Worm (Caenorhabditis elegans): ENCODE results near the gene F45E1.4.

F45E1.4 gene

ce11 chrX:8037365-8037764 lies 51.6 kb downstream of the F45E1.4 start:
- TF ChIP-seq nhr-77 (tag; optimal IDR thresholded peaks at IDR 0.05) (no peak), ama-1 (optimal IDR thresholded peaks at IDR 0.05) (no peak), zag-1 (tag; optimal IDR thresholded peaks at IDR 0.05) (no peak), jun-1 (tag; optimal IDR thresholded peaks at IDR 0.05) (no peak), lin-15B (tag; optimal IDR thresholded peaks at IDR 0.05) (no peak), nfya-1 (tag; optimal IDR thresholded peaks at IDR 0.05; ENCODE audit: insufficient read depth) (no peak), daf-12 (tag; optimal IDR thresholded peaks at IDR 0.05) (no peak), mml-1 (tag; optimal IDR thresholded peaks at IDR 0.05) (no peak), nhr-76 (tag; optimal IDR thresholded peaks at IDR 0.05) (no peak), elt-3 (tag; optimal IDR thresholded peaks at IDR 0.05) (no peak), nhr-25 (tag; optimal IDR thresholded peaks at IDR 0.05) (no peak), fkh-10 (GFP tag; optimal IDR thresholded peaks at IDR 0.05) (no peak), ceh-9 (tag; optimal IDR thresholded peaks at IDR 0.05) (no peak), fos-1 (tag; optimal IDR thresholded peaks at IDR 0.05) (no peak), nhr-12 (tag; optimal IDR thresholded peaks at IDR 0.05) (no peak), mdl-1 (tag; optimal IDR thresholded peaks at IDR 0.05) (no peak), unc-39 (tag; optimal IDR thresholded peaks at IDR 0.05) (no peak), eor-1 (tag; optimal IDR thresholded peaks at IDR 0.05) (no peak)
